Worm (Caenorhabditis elegans) whole organism, L3 larva: ENCODE results near the gene Y54G2A.72.

ENCODE experiments used
- ZK546.5 ChIP-seq: sonication (generic microtip); optimal IDR thresholded peaks from 2 replicates; lab custom pipeline; 2017; ENCODE audit warnings: missing biosample characterization, missing genetic modification characterization
- aly-2 ChIP-seq: fragments of 150-350 bp; optimal IDR thresholded peaks from 2 replicates; lab custom pipeline; 2014; ENCODE audit warnings: missing biosample characterization, missing genetic modification characterization
- ceh-16 ChIP-seq: sonication (generic microtip); optimal IDR thresholded peaks from 2 replicates; lab custom pipeline; 2017; ENCODE audit warnings: missing biosample characterization, missing genetic modification characterization
- ceh-9 ChIP-seq: sonication (generic microtip); optimal IDR thresholded peaks from 2 replicates; lab custom pipeline; 2018; ENCODE audit warnings: missing biosample characterization, missing genetic modification characterization
- daf-12 ChIP-seq: fragments of 150-350 bp; optimal IDR thresholded peaks from 2 replicates; lab custom pipeline; 2014; ENCODE audit warnings: missing biosample characterization, missing genetic modification reagents, missing genetic modification characterization
- egl-27 ChIP-seq: sonication (generic microtip); optimal IDR thresholded peaks from 4 replicates; lab custom pipeline; 2017; ENCODE audit warnings: missing biosample characterization, missing genetic modification reagents, missing genetic modification characterization
- egl-5 ChIP-seq: fragments of 150-350 bp; optimal IDR thresholded peaks from 2 replicates; lab custom pipeline; 2017; ENCODE audit warnings: missing biosample characterization, missing genetic modification reagents, missing genetic modification characterization, inconsistent platforms
- elt-2 ChIP-seq: sonication (generic microtip); optimal IDR thresholded peaks from 2 replicates; lab custom pipeline; 2016; ENCODE audit warnings: missing genetic modification reagents, mild to moderate bottlenecking, missing genetic modification characterization, missing compliant biosample characterization
- fkh-10 ChIP-seq: sonication (generic microtip); optimal IDR thresholded peaks from 2 replicates; lab custom pipeline; 2017; ENCODE audit warnings: missing biosample characterization, missing genetic modification reagents, missing genetic modification characterization
- fos-1 ChIP-seq: fragments of 150-350 bp; optimal IDR thresholded peaks from 2 replicates; lab custom pipeline; 2014; ENCODE audit warnings: missing biosample characterization, missing genetic modification characterization
- hmg-11 ChIP-seq: sonication (generic microtip); optimal IDR thresholded peaks from 2 replicates; lab custom pipeline; 2016; ENCODE audit warnings: missing genetic modification characterization, missing compliant biosample characterization
- jun-1 ChIP-seq: fragments of 150-350 bp; optimal IDR thresholded peaks from 2 replicates; lab custom pipeline; 2014; ENCODE audit warnings: missing biosample characterization, missing genetic modification reagents, missing genetic modification characterization
- lin-15B ChIP-seq: fragments of 150-350 bp; optimal IDR thresholded peaks from 2 replicates; lab custom pipeline; 2014; ENCODE audit warnings: missing biosample characterization, missing genetic modification characterization
- lsy-12 ChIP-seq: sonication (generic microtip); optimal IDR thresholded peaks from 2 replicates; lab custom pipeline; 2016; ENCODE audit warnings: mild to moderate bottlenecking, missing genetic modification characterization, missing compliant biosample characterization
- mdl-1 ChIP-seq: fragments of 150-350 bp; optimal IDR thresholded peaks from 2 replicates; lab custom pipeline; 2014; ENCODE audit warnings: missing biosample characterization, missing genetic modification characterization
- mml-1 ChIP-seq: fragments of 150-350 bp; sonication (generic microtip); optimal IDR thresholded peaks from 3 replicates; lab custom pipeline; 2014; ENCODE audit warnings: missing biosample characterization, missing genetic modification characterization
- nhr-11 ChIP-seq: fragments of 150-350 bp; optimal IDR thresholded peaks from 2 replicates; lab custom pipeline; 2014; ENCODE audit warnings: missing biosample characterization, missing genetic modification characterization
- nhr-12 ChIP-seq: fragments of 150-350 bp; optimal IDR thresholded peaks from 2 replicates; lab custom pipeline; 2014; ENCODE audit warnings: missing biosample characterization, missing genetic modification characterization
- nhr-25 ChIP-seq: sonication (generic microtip); optimal IDR thresholded peaks from 2 replicates; lab custom pipeline; 2017; ENCODE audit warnings: missing biosample characterization, missing genetic modification characterization
- nhr-28 ChIP-seq: fragments of 150-350 bp; optimal IDR thresholded peaks from 2 replicates; lab custom pipeline; 2014; ENCODE audit warnings: missing biosample characterization, missing genetic modification characterization
- nhr-67 ChIP-seq: fragments of 150-350 bp; optimal IDR thresholded peaks from 2 replicates; lab custom pipeline; 2014; ENCODE audit warnings: missing biosample characterization, missing genetic modification characterization
- nhr-76 ChIP-seq: fragments of 150-350 bp; sonication (generic microtip); optimal IDR thresholded peaks from 5 replicates; lab custom pipeline; 2014; ENCODE audit warnings: missing biosample characterization, missing genetic modification characterization
- pqm-1 ChIP-seq: fragments of 150-350 bp; optimal IDR thresholded peaks from 2 replicates; lab custom pipeline; 2017; ENCODE audit warnings: missing biosample characterization, missing genetic modification characterization, inconsistent platforms
- sea-2 ChIP-seq: fragments of 150-350 bp; sonication (generic microtip); optimal IDR thresholded peaks from 4 replicates; lab custom pipeline; 2014; ENCODE audit warnings: missing biosample characterization, missing genetic modification reagents, missing genetic modification characterization
- snpc-4 ChIP-seq: fragments of 150-350 bp; optimal IDR thresholded peaks from 2 replicates; lab custom pipeline; 2014; ENCODE audit warnings: missing biosample characterization, missing genetic modification characterization
- tbx-2 ChIP-seq: sonication (generic microtip); optimal IDR thresholded peaks from 2 replicates; lab custom pipeline; 2016; ENCODE audit warnings: mild to moderate bottlenecking, missing genetic modification characterization, missing compliant biosample characterization
- unc-62 ChIP-seq: fragments of 150-350 bp; sonication (generic microtip); optimal IDR thresholded peaks from 4 replicates; lab custom pipeline; 2014; ENCODE audit warnings: missing biosample characterization, missing genetic modification reagents, missing genetic modification characterization
- ztf-11 ChIP-seq: fragments of 150-350 bp; optimal IDR thresholded peaks from 2 replicates; lab custom pipeline; 2014; ENCODE audit warnings: missing biosample characterization, missing genetic modification characterization

The Y54G2A.72 gene

ce11 chrIV:2820408-2820807 is 42.5 kb downstream of the Y54G2A.72 start, which contains the start of gene Y54G2A.37:
Y54G2A.37 (plus strand) TSS chrIV:2820708.
- TF ChIP-seq hmg-11 (tag; lab: Kevin White, UChicago) (no peak), ZK546.5 (no peak), ztf-11 (tag; lab: Kevin White, UChicago) (no peak), daf-12 (tag; lab: Kevin White, UChicago) (no peak)

ce11 chrIV:2823446-2823845 is 45.5 kb downstream of the Y54G2A.72 start, which contains the start of gene clec-80:
clec-80 (plus strand) TSS chrIV:2823746.
- TF ChIP-seq nhr-11 (tag; lab: Kevin White, UChicago) (no peak), sea-2 (GFP tag; lab: Kevin White, UChicago) (no peak), elt-2 (tag; lab: Kevin White, UChicago) (no peak), nhr-67 (tag; lab: Kevin White, UChicago) (no peak), pqm-1 (tag; lab: Kevin White, UChicago) (no peak), lin-15B (tag; lab: Kevin White, UChicago) (no peak), ceh-16 (tag; lab: Kevin White, UChicago) (no peak), jun-1 (tag; lab: Kevin White, UChicago) (no peak), unc-62 (GFP tag; lab: Kevin White, UChicago) (no peak), mdl-1 (no peak), nhr-25 (tag; lab: Kevin White, UChicago) (no peak)
- TF ChIP-seq, all 47 proteins: peak for 0

ce11 chrIV:2825460-2826103 is 47.6 kb downstream of the Y54G2A.72 start:
- peak; percentile 24 for TF ChIP-seq snpc-4 (tag; lab: Kevin White, UChicago)
- TF ChIP-seq lsy-12: peak; percentile 53
- no peak for TF ChIP-seq mml-1
- TF ChIP-seq nhr-67 (tag; lab: Kevin White, UChicago): no peak
- no peak for TF ChIP-seq unc-62 (GFP tag; lab: Kevin White, UChicago)
- TF ChIP-seq fkh-10 (GFP tag; lab: Kevin White, UChicago): no peak
- TF ChIP-seq nhr-28 (tag; lab: Kevin White, UChicago): no peak
- no peak for TF ChIP-seq nhr-12
- TF ChIP-seq, all 47 proteins: peak for 2

DNA sequence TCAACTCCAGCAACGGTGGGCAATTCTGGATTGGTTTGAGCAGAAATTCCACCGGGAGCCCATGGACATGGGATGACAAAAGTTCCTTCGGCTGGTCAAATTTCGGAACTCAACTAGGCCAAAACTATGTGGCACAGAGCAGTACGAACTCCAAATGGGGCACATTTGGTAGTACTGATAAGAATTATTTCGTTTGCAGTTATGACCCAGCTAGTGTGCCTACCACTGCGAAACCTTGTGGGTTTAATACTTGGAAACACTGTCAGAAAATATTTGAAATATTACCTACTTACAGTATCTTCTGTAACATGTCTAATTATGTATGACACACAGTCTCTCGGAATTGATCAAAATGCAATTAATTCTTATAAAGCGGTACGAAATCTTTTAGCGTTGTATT is 48.4 kb downstream of the Y54G2A.72 start:
- no peak for TF ChIP-seq mml-1
- TF ChIP-seq hmg-11 (tag; lab: Kevin White, UChicago): no peak
- no peak for TF ChIP-seq fos-1
- TF ChIP-seq nhr-76: no peak
- TF ChIP-seq fkh-10 (GFP tag; lab: Kevin White, UChicago): no peak
- TF ChIP-seq ceh-9: no peak
- TF ChIP-seq ZK546.5: no peak
- no peak for TF ChIP-seq mdl-1
- TF ChIP-seq lin-15B (tag; lab: Kevin White, UChicago): no peak
- no peak for TF ChIP-seq tbx-2 (tag; lab: Kevin White, UChicago)
- TF ChIP-seq nhr-25 (tag; lab: Kevin White, UChicago): no peak
- TF ChIP-seq aly-2 (tag; lab: Kevin White, UChicago): no peak
- TF ChIP-seq egl-27: no peak
- TF ChIP-seq sea-2 (GFP tag; lab: Kevin White, UChicago): no peak
- TF ChIP-seq lsy-12: no peak
- TF ChIP-seq snpc-4 (tag; lab: Kevin White, UChicago): no peak
- TF ChIP-seq egl-5 (tag; lab: Kevin White, UChicago): no peak
